Fruit fly (Drosophila melanogaster): Measurements from ENCODE around the gene CG5984.

Gene CG5984

DNA sequence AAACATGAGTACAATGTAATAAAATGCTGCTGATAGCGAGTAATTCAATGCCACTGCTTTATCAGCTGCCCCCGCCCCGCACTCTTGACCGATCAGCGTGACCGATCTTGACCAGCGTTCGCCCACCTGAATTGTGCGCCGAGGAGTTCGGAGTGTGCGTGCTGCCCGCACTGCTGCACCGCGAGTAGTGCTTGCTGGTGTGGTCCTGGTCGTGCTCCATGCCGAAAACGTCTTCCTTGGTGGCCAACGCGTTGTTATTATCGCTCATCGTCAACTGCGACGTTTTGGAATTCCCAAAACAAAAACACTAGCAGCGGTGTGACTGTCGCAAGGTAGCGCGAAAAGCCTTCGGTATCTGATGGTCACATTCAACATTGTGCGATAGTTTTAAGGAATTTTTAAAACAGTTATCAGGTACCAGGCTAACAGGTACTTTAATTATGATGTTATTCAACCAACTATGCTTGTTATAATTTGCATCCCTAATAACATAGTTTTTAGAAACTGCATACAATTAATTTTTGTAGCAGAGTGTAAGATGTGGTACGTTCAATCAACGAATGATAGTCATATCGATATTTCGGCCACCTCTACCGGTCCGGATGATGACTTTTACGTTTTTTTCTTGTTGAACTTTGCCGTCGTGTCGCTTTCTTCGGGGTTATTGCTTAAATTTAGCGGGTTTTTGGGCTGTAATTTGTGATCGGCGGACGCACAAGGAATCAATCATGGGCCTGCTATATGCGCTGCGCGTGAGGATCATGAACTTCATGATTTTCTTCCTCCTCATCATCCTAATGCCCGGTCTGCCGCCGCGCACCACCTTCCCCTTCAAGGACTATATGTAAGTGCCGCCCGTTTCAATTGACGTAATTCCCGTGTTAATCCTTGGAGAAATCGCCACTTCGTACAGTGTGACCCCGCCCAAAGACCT is 40.7 kb upstream of the CG5984 start, which contains the start of the genes bigmax and Hmu (continued):
- TF ChIP-seq Xrp1 (GFP tag; IDR thresholded peaks at IDR 0.05) (peak; percentile 87), CG14014 (GFP tag; IDR thresholded peaks at IDR 0.05) (peak; percentile 77), Rx (GFP tag; IDR thresholded peaks at IDR 0.05) (peak; percentile 56; the same call in 1 of the 2 replicates), CG3407 (GFP tag; optimal IDR thresholded peaks at IDR 0.05) (peak; percentile 32), lola (GFP tag; optimal IDR thresholded peaks at IDR 0.05) (peak in 1 of 3 experiments; percentile 70), Asciz (GFP tag; optimal IDR thresholded peaks at IDR 0.05) (peak; percentile 36), az2 (GFP tag; optimal IDR thresholded peaks at IDR 0.05) (peak; percentile 77), CG11456 (GFP tag; IDR thresholded peaks at IDR 0.05) (peak; percentile 86), ssp (GFP tag; IDR thresholded peaks at IDR 0.05) (peak; percentile 81), CG30403 (GFP tag; optimal IDR thresholded peaks at IDR 0.05) (peak; percentile 89), E2f2 (GFP tag; IDR thresholded peaks at IDR 0.05) (peak; percentile 61), CG7987 (GFP tag; optimal IDR thresholded peaks at IDR 0.05) (peak; percentile 91), zf30C (GFP tag; optimal IDR thresholded peaks at IDR 0.05) (no peak), chn (GFP tag; optimal IDR thresholded peaks at IDR 0.05) (peak; percentile 79), Xbp1 (GFP tag; optimal IDR thresholded peaks at IDR 0.05) (peak; percentile 92), dpn (GFP tag; optimal IDR thresholded peaks at IDR 0.05) (peak; percentile 92 to 93), dmrt99B (tag; optimal IDR thresholded peaks at IDR 0.05) (peak; percentile 66), HmgD (GFP tag; optimal IDR thresholded peaks at IDR 0.05) (peak; percentile 79), CG8944 (GFP tag; optimal IDR thresholded peaks at IDR 0.05) (peak; percentile 92), CG1792 (GFP tag; optimal IDR thresholded peaks at IDR 0.05) (peak; percentile 88), TFAM (GFP tag; optimal IDR thresholded peaks at IDR 0.05) (no peak), ro (GFP tag; IDR thresholded peaks at IDR 0.05) (peak; percentile 53), CG11696 (GFP tag; IDR thresholded peaks at IDR 0.05) (no peak), gfzf (GFP tag; optimal IDR thresholded peaks at IDR 0.05) (peak; percentile 96), CG13424 (tag; optimal IDR thresholded peaks at IDR 0.05) (peak; percentile 86), CG18011 (GFP tag; optimal IDR thresholded peaks at IDR 0.05) (peak; percentile 54)

DNA sequence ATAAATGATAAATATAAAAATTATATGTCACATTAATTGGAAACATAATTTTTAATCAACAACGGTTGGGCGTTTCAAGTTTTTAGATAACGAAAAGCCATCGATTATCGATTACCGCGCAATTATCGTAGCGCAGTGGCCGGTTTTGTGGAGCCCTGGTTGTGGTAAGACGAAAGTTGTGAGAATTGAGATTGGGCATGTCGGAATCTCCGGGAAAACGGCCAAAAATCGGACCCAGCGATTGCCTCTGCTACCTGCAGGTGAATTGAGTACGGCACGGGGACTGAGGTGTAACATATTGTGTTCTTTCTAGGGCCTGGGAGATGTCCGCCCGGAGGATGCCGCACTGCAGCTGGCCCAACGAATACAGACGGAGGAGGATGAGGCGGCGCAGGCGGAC is 35.9 kb upstream of the CG5984 start, which contains the start of gene CG3368:
CG3368 (plus strand) TSS at position 136 of the 400 bp plus-strand sequence.
- peak; percentile 28 for TF ChIP-seq CG8478 (optimal IDR thresholded peaks at IDR 0.05)
- TF ChIP-seq E2f2 (GFP tag; IDR thresholded peaks at IDR 0.05): peak; percentile 66
- TF ChIP-seq bbx (GFP tag; IDR thresholded peaks at IDR 0.05; ENCODE audit: partially characterized antibody): peak; percentile 70
- TF ChIP-seq crol (GFP tag; IDR thresholded peaks at IDR 0.05): 0 out of 2 replicates have a peak, but pooled peaks have one; percentile 16
- TF ChIP-seq dmrt11E (tag; optimal IDR thresholded peaks at IDR 0.05): no peak
- TF ChIP-seq CG34422 (GFP tag; IDR thresholded peaks at IDR 0.05): peak; percentile 30; the same call in 1 of the 3 replicates
- no peak for TF ChIP-seq da (GFP tag; optimal IDR thresholded peaks at IDR 0.05)
- TF ChIP-seq CG17802 (tag; optimal IDR thresholded peaks at IDR 0.05): no peak
- TF ChIP-seq CG11456 (GFP tag; IDR thresholded peaks at IDR 0.05): no peak
- peak; percentile 16; the same call in 1 of the 3 replicates for TF ChIP-seq row (GFP tag; IDR thresholded peaks at IDR 0.05)
- TF ChIP-seq vnd (GFP tag; IDR thresholded peaks at IDR 0.05; ENCODE audit: partially characterized antibody): peak; percentile 58; the same call in 2 of the 3 replicates
- TF ChIP-seq sens (GFP tag): peak; percentile 49
- TF ChIP-seq CG14710 (tag; optimal IDR thresholded peaks at IDR 0.05): peak; percentile 11
- TF ChIP-seq pzg (GFP tag; optimal IDR thresholded peaks at IDR 0.05): peak; percentile 49
- no peak for TF ChIP-seq bigmax (GFP tag; optimal IDR thresholded peaks at IDR 0.05)
- peak; percentile 60 for TF ChIP-seq YL-1 (GFP tag; optimal IDR thresholded peaks at IDR 0.05)
- TF ChIP-seq mld (GFP tag; IDR thresholded peaks at IDR 0.05; ENCODE audit: partially characterized antibody): peak; percentile 55; the same call in 1 of the 3 replicates
- TF ChIP-seq CG42726 (GFP tag; IDR thresholded peaks at IDR 0.05; ENCODE audit: partially characterized antibody): 0 out of 2 replicates have a peak, but pooled peaks have one; percentile 41
- TF ChIP-seq Dll (GFP tag; IDR thresholded peaks at IDR 0.05; ENCODE audit: partially characterized antibody): peak; percentile 65
- no peak for TF ChIP-seq CG17328 (GFP tag; IDR thresholded peaks at IDR 0.05)
- TF ChIP-seq fru (optimal IDR thresholded peaks at IDR 0.05): no peak
- TF ChIP-seq Lpt (GFP tag; optimal IDR thresholded peaks at IDR 0.05): no peak
- peak; percentile 76 for TF ChIP-seq sna (GFP tag; IDR thresholded peaks at IDR 0.05; ENCODE audit: partially characterized antibody)
- 0 out of 3 replicates have a peak, but pooled peaks have one; percentile 29 for TF ChIP-seq zfh1 (GFP tag; IDR thresholded peaks at IDR 0.05)
